Worm (Caenorhabditis elegans) whole organism, L2 larva: ENCODE results near the gene srh-85.

Experiments
- C34F6.9 ChIP-seq: fragments of 150-350 bp; optimal IDR thresholded peaks from 2 replicates; lab custom pipeline; 2014; ENCODE audit warnings: missing biosample characterization, missing genetic modification characterization
- F13H6.1 ChIP-seq: sonication (generic microtip); optimal IDR thresholded peaks from 2 replicates; lab custom pipeline; 2016; ENCODE audit warnings: missing genetic modification characterization, missing compliant biosample characterization
- R02D3.7 ChIP-seq: fragments of 150-350 bp; optimal IDR thresholded peaks from 2 replicates; lab custom pipeline; 2014; ENCODE audit warnings: missing biosample characterization, missing genetic modification characterization
- Y55F3AM.14 ChIP-seq: fragments of 200-800 bp; sonication (Bioruptor generic); optimal IDR thresholded peaks from 2 replicates; lab custom pipeline; 2018; ENCODE audit warnings: mild to moderate bottlenecking, missing genetic modification characterization, missing compliant biosample characterization
- ZK546.5 ChIP-seq: sonication (generic microtip); optimal IDR thresholded peaks from 2 replicates; lab custom pipeline; 2017; ENCODE audit warnings: missing biosample characterization, missing genetic modification characterization
- alr-1 ChIP-seq: fragments of 150-350 bp; optimal IDR thresholded peaks from 2 replicates; lab custom pipeline; 2014; ENCODE audit warnings: missing biosample characterization, missing genetic modification characterization
- aly-2 ChIP-seq: fragments of 150-350 bp; optimal IDR thresholded peaks from 2 replicates; lab custom pipeline; 2014; ENCODE audit warnings: missing biosample characterization, missing genetic modification characterization
- ama-1 ChIP-seq: fragments of 150-350 bp; optimal IDR thresholded peaks from 2 replicates; lab custom pipeline; 2018; ENCODE audit warnings: inconsistent platforms
- blmp-1 ChIP-seq: sonication (generic microtip); optimal IDR thresholded peaks from 2 replicates; lab custom pipeline; 2017; ENCODE audit warnings: missing genetic modification characterization, mild to moderate bottlenecking, missing compliant biosample characterization, antibody characterized with exemption, moderate library complexity; ENCODE audit not compliant: insufficient read depth
- ceh-16 ChIP-seq: fragments of 150-350 bp; optimal IDR thresholded peaks from 2 replicates; lab custom pipeline; 2014; ENCODE audit warnings: missing biosample characterization, missing genetic modification characterization
- ceh-82 ChIP-seq: fragments of 150-350 bp; optimal IDR thresholded peaks from 2 replicates; lab custom pipeline; 2014; ENCODE audit warnings: missing biosample characterization, missing genetic modification characterization
- crh-2 ChIP-seq: sonication (generic microtip); optimal IDR thresholded peaks from 2 replicates; lab custom pipeline; 2017; ENCODE audit warnings: missing biosample characterization, missing genetic modification characterization
- elt-3 ChIP-seq: sonication (generic microtip); optimal IDR thresholded peaks from 2 replicates; lab custom pipeline; 2017; ENCODE audit warnings: missing biosample characterization, missing genetic modification characterization
- fos-1 ChIP-seq: fragments of 150-350 bp; optimal IDR thresholded peaks from 2 replicates; lab custom pipeline; 2014; ENCODE audit warnings: missing biosample characterization, missing genetic modification characterization
- gmeb-1 ChIP-seq: fragments of 150-350 bp; optimal IDR thresholded peaks from 2 replicates; lab custom pipeline; 2014; ENCODE audit warnings: missing biosample characterization, missing genetic modification characterization
- lin-11 ChIP-seq: fragments of 150-350 bp; sonication (generic microtip); optimal IDR thresholded peaks from 2 replicates; lab custom pipeline; 2014; ENCODE audit warnings: missing biosample characterization, missing genetic modification characterization, inconsistent platforms, mixed read lengths
- lin-13 ChIP-seq: fragments of 150-350 bp; optimal IDR thresholded peaks from 2 replicates; lab custom pipeline; 2014; ENCODE audit warnings: missing biosample characterization, missing genetic modification reagents, missing genetic modification characterization
- lin-39 ChIP-seq: fragments of 150-350 bp; optimal IDR thresholded peaks from 2 replicates; lab custom pipeline; 2014; ENCODE audit warnings: missing biosample characterization, missing genetic modification reagents, missing genetic modification characterization
- mab-5 ChIP-seq: fragments of 150-350 bp; optimal IDR thresholded peaks from 2 replicates; lab custom pipeline; 2014; ENCODE audit warnings: missing biosample characterization, missing genetic modification characterization
- mbf-1 ChIP-seq: sonication (generic microtip); optimal IDR thresholded peaks from 2 replicates; lab custom pipeline; 2017; ENCODE audit warnings: missing biosample characterization, missing genetic modification characterization
- mdl-1 ChIP-seq, 2 experiments: fragments of 150-350 bp in 1 of 2; sonication (generic microtip) in 1 of 2; optimal IDR thresholded peaks; 2 replicates each; lab custom pipeline; 2017; ENCODE audit warnings: missing biosample characterization in 2 of 2, missing genetic modification characterization in 2 of 2
- nhr-10 ChIP-seq: sonication (generic microtip); optimal IDR thresholded peaks from 2 replicates; lab custom pipeline; 2017; ENCODE audit warnings: missing biosample characterization, missing genetic modification characterization
- nhr-11 ChIP-seq: fragments of 150-350 bp; optimal IDR thresholded peaks from 2 replicates; lab custom pipeline; 2014; ENCODE audit warnings: missing biosample characterization, missing genetic modification characterization
- nhr-12 ChIP-seq: fragments of 150-350 bp; optimal IDR thresholded peaks from 2 replicates; lab custom pipeline; 2014; ENCODE audit warnings: missing biosample characterization, missing genetic modification characterization
- nhr-129 ChIP-seq: fragments of 150-350 bp; optimal IDR thresholded peaks from 2 replicates; lab custom pipeline; 2014; ENCODE audit warnings: missing biosample characterization, missing genetic modification characterization
- nhr-21 ChIP-seq: fragments of 150-350 bp; optimal IDR thresholded peaks from 2 replicates; lab custom pipeline; 2014; ENCODE audit warnings: missing biosample characterization, missing genetic modification characterization
- nhr-23 ChIP-seq: fragments of 150-350 bp; optimal IDR thresholded peaks from 2 replicates; lab custom pipeline; 2014; ENCODE audit warnings: missing biosample characterization, missing genetic modification reagents, missing genetic modification characterization
- nhr-237 ChIP-seq: fragments of 150-350 bp; optimal IDR thresholded peaks from 2 replicates; lab custom pipeline; 2014; ENCODE audit warnings: missing biosample characterization, missing genetic modification characterization
- nhr-6 ChIP-seq: fragments of 150-350 bp; optimal IDR thresholded peaks from 2 replicates; lab custom pipeline; 2014; ENCODE audit warnings: missing biosample characterization, missing genetic modification characterization
- peb-1 ChIP-seq: fragments of 150-350 bp; optimal IDR thresholded peaks from 2 replicates; lab custom pipeline; 2014; ENCODE audit warnings: missing biosample characterization, missing genetic modification characterization
- sem-4 ChIP-seq: fragments of 150-350 bp; optimal IDR thresholded peaks from 2 replicates; lab custom pipeline; 2014; ENCODE audit warnings: missing biosample characterization, missing genetic modification reagents, missing genetic modification characterization
- skn-1 ChIP-seq: sonication (generic microtip); optimal IDR thresholded peaks from 2 replicates; lab custom pipeline; 2017; ENCODE audit warnings: missing biosample characterization, missing genetic modification characterization
- sma-3 ChIP-seq: sonication (generic microtip); optimal IDR thresholded peaks from 2 replicates; lab custom pipeline; 2016; ENCODE audit warnings: missing genetic modification reagents, missing genetic modification characterization, missing compliant biosample characterization
- snpc-4 ChIP-seq: fragments of 150-350 bp; optimal IDR thresholded peaks from 2 replicates; lab custom pipeline; 2014; ENCODE audit warnings: missing biosample characterization, missing genetic modification characterization
- unc-39 ChIP-seq: fragments of 150-350 bp; optimal IDR thresholded peaks from 2 replicates; lab custom pipeline; 2014; ENCODE audit warnings: missing biosample characterization, missing genetic modification characterization
- unc-55 ChIP-seq: fragments of 150-350 bp; sonication (generic microtip); optimal IDR thresholded peaks from 3 replicates; lab custom pipeline; 2014; ENCODE audit warnings: missing biosample characterization, missing genetic modification reagents, missing genetic modification characterization
- unc-62 ChIP-seq: fragments of 150-350 bp; optimal IDR thresholded peaks from 2 replicates; lab custom pipeline; 2014; ENCODE audit warnings: missing biosample characterization, missing genetic modification reagents, missing genetic modification characterization
- ztf-1 ChIP-seq: fragments of 200-800 bp; sonication (Bioruptor generic); conservative IDR thresholded peaks from 2 replicates; pipeline ENCODE4 v1.3.6; 2022; ENCODE audit warnings: missing genetic modification characterization, missing compliant biosample characterization
- ztf-11 ChIP-seq: sonication (generic microtip); optimal IDR thresholded peaks from 2 replicates; lab custom pipeline; 2017; ENCODE audit warnings: missing biosample characterization, missing genetic modification characterization
- ztf-4 ChIP-seq: fragments of 150-350 bp; optimal IDR thresholded peaks from 2 replicates; lab custom pipeline; 2014; ENCODE audit warnings: missing biosample characterization, missing genetic modification characterization

srh-85 gene

ce11 chrV:3017930-3018329 is 30.6 kb upstream of the srh-85 start:
- TF ChIP-seq lin-39 (tag; lab: Kevin White, UChicago) (no peak), nhr-21 (tag; lab: Kevin White, UChicago) (no peak), mbf-1 (tag; lab: Kevin White, UChicago) (no peak), nhr-6 (tag; lab: Kevin White, UChicago) (no peak), nhr-237 (no peak), ztf-1 (GFP tag; lab: Robert Waterston, UW) (no peak), alr-1 (no peak), R02D3.7 (tag; lab: Kevin White, UChicago) (no peak), nhr-129 (tag; lab: Kevin White, UChicago) (no peak), ceh-16 (no peak), mab-5 (tag; lab: Kevin White, UChicago) (no peak), nhr-11 (tag; lab: Kevin White, UChicago) (no peak), ama-1 (lab: Kevin White, UChicago) (no peak), nhr-12 (tag; lab: Kevin White, UChicago) (no peak), sem-4 (tag; lab: Kevin White, UChicago) (no peak)

ce11 chrV:3014185-3014584 is 26.9 kb upstream of the srh-85 start, which contains the start of gene K12D9.1:
K12D9.1 (plus strand) TSS chrV:3014485.
- TF ChIP-seq snpc-4 (tag; lab: Kevin White, UChicago) (no peak), nhr-10 (no peak), peb-1 (no peak), ztf-4 (tag; lab: Kevin White, UChicago) (no peak), lin-11 (tag; lab: Kevin White, UChicago) (no peak), sma-3 (no peak), ztf-11 (tag; lab: Kevin White, UChicago) (no peak), elt-3 (tag; lab: Kevin White, UChicago) (no peak), ceh-82 (tag; lab: Kevin White, UChicago) (no peak), unc-39 (no peak), blmp-1 (tag; lab: Kevin White, UChicago) (no peak), lin-39 (tag; lab: Kevin White, UChicago) (no peak), unc-62 (GFP tag; lab: Kevin White, UChicago) (no peak), nhr-129 (tag; lab: Kevin White, UChicago) (no peak), mbf-1 (tag; lab: Kevin White, UChicago) (no peak), ztf-1 (GFP tag; lab: Robert Waterston, UW) (no peak), nhr-23 (no peak), nhr-12 (tag; lab: Kevin White, UChicago) (no peak), skn-1 (tag; lab: Kevin White, UChicago) (no peak), lin-13 (no peak)

ce11 chrV:3011394-3011793 is 24.1 kb upstream of the srh-85 start, which contains the start of gene srw-135:
srw-135 (minus strand) TSS chrV:3011494.
- no peak for TF ChIP-seq nhr-21 (tag; lab: Kevin White, UChicago)
- no peak for TF ChIP-seq F13H6.1
- no peak for TF ChIP-seq aly-2
- no peak for TF ChIP-seq ceh-16
- no peak for TF ChIP-seq ztf-1 (GFP tag; lab: Robert Waterston, UW)
- TF ChIP-seq ztf-11 (tag; lab: Kevin White, UChicago) = no peak

- TF ChIP-seq R02D3.7 (tag; lab: Kevin White, UChicago) (no peak), unc-55 (GFP tag; lab: Kevin White, UChicago) (no peak), ztf-1 (GFP tag; lab: Robert Waterston, UW) (no peak), ceh-16 (no peak), elt-3 (tag; lab: Kevin White, UChicago) (no peak), Y55F3AM.14 (GFP tag; lab: Kevin White, UChicago) (no peak)
- TF ChIP-seq, all 48 proteins: peak for 0
Observed at ce11 chrV:3010468-3010867, 23.2 kb upstream of the srh-85 start, which contains the start of gene srw-136. srw-136 (minus strand) TSS chrV:3010568.

ce11 chrV:3005964-3006363 is 18.7 kb upstream of the srh-85 start, which contains the start of gene srw-112:
srw-112 (minus strand) TSS chrV:3006064.
- no peak for TF ChIP-seq mab-5 (tag; lab: Kevin White, UChicago)
- no peak for TF ChIP-seq peb-1
- no peak for TF ChIP-seq blmp-1 (tag; lab: Kevin White, UChicago)
- no peak for TF ChIP-seq mdl-1 (tag; optimal IDR thresholded peaks at IDR 0.05; lab: Kevin White, UChicago)
- TF ChIP-seq ZK546.5 (tag; lab: Kevin White, UChicago) = no peak
- TF ChIP-seq nhr-10 = no peak
- no peak for TF ChIP-seq nhr-11 (tag; lab: Kevin White, UChicago)
- no peak for TF ChIP-seq ceh-16
- no peak for TF ChIP-seq crh-2 (tag; lab: Kevin White, UChicago)
- no peak for TF ChIP-seq unc-39
- TF ChIP-seq snpc-4 (tag; lab: Kevin White, UChicago) = no peak
- no peak for TF ChIP-seq skn-1 (tag; lab: Kevin White, UChicago)
- no peak for TF ChIP-seq ztf-1 (GFP tag; lab: Robert Waterston, UW)
- TF ChIP-seq gmeb-1 = no peak
- TF ChIP-seq sem-4 (tag; lab: Kevin White, UChicago) = no peak
- no peak for TF ChIP-seq ceh-82 (tag; lab: Kevin White, UChicago)
- TF ChIP-seq unc-62 (GFP tag; lab: Kevin White, UChicago) = no peak
- TF ChIP-seq C34F6.9 (tag; lab: Kevin White, UChicago) = no peak
- no peak for TF ChIP-seq fos-1 (tag; lab: Kevin White, UChicago)
